Fruit fly (Drosophila melanogaster): ENCODE data around the gene Wnk.

Gene Wnk

dm6 chr3L:21507354-21507928 lies 47.3 kb downstream of the Wnk start, which contains the start of the genes Glg1 and M6 (continued):
- peak; percentile 0 for TF ChIP-seq CG9876 (GFP tag; optimal IDR thresholded peaks at IDR 0.05)
- TF ChIP-seq vfl (GFP tag; optimal IDR thresholded peaks at IDR 0.05): peak; percentile 57
- no peak for TF ChIP-seq Tbp (GFP tag; optimal IDR thresholded peaks at IDR 0.05)
- TF ChIP-seq abd-A (tag; optimal IDR thresholded peaks at IDR 0.05): no peak
- peak; percentile 19; the same call in 1 of the 3 replicates for TF ChIP-seq Aef1 (GFP tag; IDR thresholded peaks at IDR 0.05)
- no peak for TF ChIP-seq CG12104 (GFP tag; optimal IDR thresholded peaks at IDR 0.05)
- peak; percentile 82 for TF ChIP-seq CG30403 (GFP tag; optimal IDR thresholded peaks at IDR 0.05)
- no peak for TF ChIP-seq CG7745 (tag; optimal IDR thresholded peaks at IDR 0.05)
- TF ChIP-seq D19B (GFP tag; optimal IDR thresholded peaks at IDR 0.05): peak; percentile 21
- TF ChIP-seq Poxn (GFP tag; IDR thresholded peaks at IDR 0.05): no peak
- peak; percentile 43; the same call in 1 of the 3 replicates for TF ChIP-seq ci (GFP tag; IDR thresholded peaks at IDR 0.05)
- peak; percentile 53 for TF ChIP-seq PHDP (tag; optimal IDR thresholded peaks at IDR 0.05)
- TF ChIP-seq sr (GFP tag; IDR thresholded peaks at IDR 0.05): no peak
- TF ChIP-seq rib (GFP tag; IDR thresholded peaks at IDR 0.05): no peak
- peak; percentile 55; the same call in 2 of the 3 replicates for TF ChIP-seq dysf (GFP tag; IDR thresholded peaks at IDR 0.05)
- TF ChIP-seq jumu (GFP tag; optimal IDR thresholded peaks at IDR 0.05): peak; percentile 60
- TF ChIP-seq inv (GFP tag; IDR thresholded peaks at IDR 0.05; ENCODE audit: partially characterized antibody): peak; percentile 92
- peak; percentile 35 for TF ChIP-seq Spps (tag; optimal IDR thresholded peaks at IDR 0.05)
- TF ChIP-seq tx (GFP tag; optimal IDR thresholded peaks at IDR 0.05): peak; percentile 36
- TF ChIP-seq CG34224 (GFP tag; IDR thresholded peaks at IDR 0.05; ENCODE audit: partially characterized antibody): peak; percentile 89
- TF ChIP-seq Dref (GFP tag; IDR thresholded peaks at IDR 0.05): peak; percentile 89
- no peak for TF ChIP-seq CG12071 (GFP tag; optimal IDR thresholded peaks at IDR 0.05)
- peak; percentile 51 for TF ChIP-seq dmrt11E (tag; optimal IDR thresholded peaks at IDR 0.05)
- TF ChIP-seq Dad (GFP tag; optimal IDR thresholded peaks at IDR 0.05): peak; percentile 49
- TF ChIP-seq CG1602 (GFP tag; optimal IDR thresholded peaks at IDR 0.05): peak; percentile 68
- TF ChIP-seq Sox102F (GFP tag; optimal IDR thresholded peaks at IDR 0.05): peak; percentile 60
- TF ChIP-seq eyg (GFP tag; optimal IDR thresholded peaks at IDR 0.05): no peak
- no peak for TF ChIP-seq p53 (GFP tag; optimal IDR thresholded peaks at IDR 0.05)
- TF ChIP-seq shn (GFP tag; optimal IDR thresholded peaks at IDR 0.05): peak; percentile 57
- peak; percentile 32 for TF ChIP-seq Atf3 (GFP tag; optimal IDR thresholded peaks at IDR 0.05)
- TF ChIP-seq CG3726 (GFP tag; IDR thresholded peaks at IDR 0.05): no peak
- TF ChIP-seq CG17612 (GFP tag; IDR thresholded peaks at IDR 0.05): no peak
- TF ChIP-seq crp (GFP tag; optimal IDR thresholded peaks at IDR 0.05): peak in 1 of 2 experiments; percentile 29
- TF ChIP-seq C15 (GFP tag; IDR thresholded peaks at IDR 0.05): 0 out of 3 replicates have a peak, but pooled peaks have one; percentile 29
- peak; percentile 81 for TF ChIP-seq CG11504 (tag; optimal IDR thresholded peaks at IDR 0.05)
- TF ChIP-seq MBD-R2 (GFP tag; IDR thresholded peaks at IDR 0.05): peak; percentile 73
- TF ChIP-seq knrl (GFP tag; IDR thresholded peaks at IDR 0.05; ENCODE audit: partially characterized antibody): peak; percentile 96
- TF ChIP-seq org-1 (GFP tag; optimal IDR thresholded peaks at IDR 0.05): peak; percentile 31
- TF ChIP-seq CG4854 (GFP tag; optimal IDR thresholded peaks at IDR 0.05): peak; percentile 32
- TF ChIP-seq ftz-f1 (GFP tag; optimal IDR thresholded peaks at IDR 0.05): peak; percentile 12
- no peak for TF ChIP-seq NK7.1 (GFP tag; optimal IDR thresholded peaks at IDR 0.05)
- peak; percentile 70 for TF ChIP-seq ind (GFP tag; optimal IDR thresholded peaks at IDR 0.05)
- peak; percentile 53 for TF ChIP-seq CG18619 (GFP tag; optimal IDR thresholded peaks at IDR 0.05)
- peak; percentile 29 for TF ChIP-seq CG33213 (GFP tag; optimal IDR thresholded peaks at IDR 0.05)
- peak; percentile 70 for TF ChIP-seq CG7839 (tag; optimal IDR thresholded peaks at IDR 0.05)
- 0 out of 3 replicates have a peak, but pooled peaks have one; percentile 36 for TF ChIP-seq CG2199 (GFP tag; IDR thresholded peaks at IDR 0.05)
- TF ChIP-seq CG4360 (GFP tag; IDR thresholded peaks at IDR 0.05): peak; percentile 74
- no peak for TF ChIP-seq gsb (GFP tag; IDR thresholded peaks at IDR 0.05)
- peak; percentile 90 for TF ChIP-seq hb (GFP tag; IDR thresholded peaks at IDR 0.05; ENCODE audit: partially characterized antibody)
- TF ChIP-seq CkIIα-i1 (GFP tag; IDR thresholded peaks at IDR 0.05): no peak
- peak; percentile 57; the same call in 2 of the 3 replicates for TF ChIP-seq zfh1 (GFP tag; IDR thresholded peaks at IDR 0.05)
